Fruit fly (Drosophila melanogaster): ENCODE results near the gene Sras.

The Sras gene

DNA sequence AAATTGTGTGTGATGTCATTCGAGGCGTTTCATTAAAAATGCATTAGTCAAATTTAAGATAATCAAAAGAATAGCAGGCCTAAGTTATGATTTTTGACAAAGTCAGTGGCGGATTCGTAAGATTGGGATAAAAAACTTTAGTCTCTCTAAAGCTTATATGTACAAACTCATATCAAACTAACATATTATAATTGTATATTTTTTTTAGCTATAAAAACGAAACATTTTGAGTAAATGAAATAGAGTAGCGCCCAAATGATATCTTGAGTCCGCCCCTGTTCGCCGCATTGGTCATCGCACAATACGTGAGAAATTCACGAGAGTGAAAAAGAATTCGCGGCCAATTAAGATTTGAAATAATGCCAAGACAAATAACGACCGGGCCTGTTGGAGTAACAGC lies 9.2 kb upstream of the Sras start (continued):
- TF ChIP-seq CG31365 (tag; optimal IDR thresholded peaks at IDR 0.05) (no peak), chm (GFP tag; IDR thresholded peaks at IDR 0.05) (no peak), zen (tag; optimal IDR thresholded peaks at IDR 0.05) (no peak), CG16779 (GFP tag; IDR thresholded peaks at IDR 0.05) (no peak), CG14441 (GFP tag; IDR thresholded peaks at IDR 0.05) (peak; percentile 69), CG10147 (GFP tag; optimal IDR thresholded peaks at IDR 0.05) (peak; percentile 60), Rx (GFP tag; IDR thresholded peaks at IDR 0.05) (no peak), amos (GFP tag; IDR thresholded peaks at IDR 0.05; ENCODE audit: partially characterized antibody) (no peak), CG6654 (GFP tag; optimal IDR thresholded peaks at IDR 0.05) (no peak), Hsf (GFP tag; optimal IDR thresholded peaks at IDR 0.05) (peak; percentile 14), Asciz (GFP tag; optimal IDR thresholded peaks at IDR 0.05) (no peak), gem (tag; optimal IDR thresholded peaks at IDR 0.05) (peak; percentile 73), CG6175 (GFP tag; IDR thresholded peaks at IDR 0.05) (no peak), Trl (optimal IDR thresholded peaks at IDR 0.05) (no peak), Trl (GFP tag; optimal IDR thresholded peaks at IDR 0.05) (no peak), Fer1 (GFP tag; optimal IDR thresholded peaks at IDR 0.05) (peak; percentile 37), Dfd (GFP tag; optimal IDR thresholded peaks at IDR 0.05) (no peak), CG32767 (GFP tag; IDR thresholded peaks at IDR 0.05) (no peak), gsb-n (tag; optimal IDR thresholded peaks at IDR 0.05) (no peak), Taf1 (GFP tag; IDR thresholded peaks at IDR 0.05) (peak; percentile 62), corto (GFP tag; optimal IDR thresholded peaks at IDR 0.05) (no peak), croc (GFP tag; conservative IDR thresholded peaks at IDR 0.05) (no peak), cg (GFP tag; optimal IDR thresholded peaks at IDR 0.05) (no peak), CG34376 (GFP tag; optimal IDR thresholded peaks at IDR 0.05) (no peak), hth (optimal IDR thresholded peaks at IDR 0.05) (no peak), lola (GFP tag; optimal IDR thresholded peaks at IDR 0.05) (no peak), CG10543 (GFP tag; optimal IDR thresholded peaks at IDR 0.05) (no peak), jigr1 (GFP tag; IDR thresholded peaks at IDR 0.05) (no peak), CG10209 (GFP tag; optimal IDR thresholded peaks at IDR 0.05) (peak; percentile 29), disco-r (GFP tag; optimal IDR thresholded peaks at IDR 0.05) (no peak), CG10274 (GFP tag; optimal IDR thresholded peaks at IDR 0.05) (no peak), CG12744 (GFP tag; optimal IDR thresholded peaks at IDR 0.05) (no peak), dmrt11E (tag; optimal IDR thresholded peaks at IDR 0.05) (no peak), CG6689 (GFP tag; IDR thresholded peaks at IDR 0.05) (peak; percentile 62; the same call in 1 of the 2 replicates), CG15479 (GFP tag; optimal IDR thresholded peaks at IDR 0.05) (no peak), caup (GFP tag; optimal IDR thresholded peaks at IDR 0.05; ENCODE audit: severe bottlenecking) (peak; percentile 25), ewg (GFP tag; optimal IDR thresholded peaks at IDR 0.05) (no peak), ab (GFP tag; optimal IDR thresholded peaks at IDR 0.05) (no peak), CG15601 (tag; optimal IDR thresholded peaks at IDR 0.05) (no peak), knrl (GFP tag; IDR thresholded peaks at IDR 0.05; ENCODE audit: partially characterized antibody) (no peak), CG17802 (tag; optimal IDR thresholded peaks at IDR 0.05) (no peak), NfI (GFP tag; optimal IDR thresholded peaks at IDR 0.05) (peak; percentile 60), Dref (GFP tag; IDR thresholded peaks at IDR 0.05) (no peak), CG12071 (GFP tag; optimal IDR thresholded peaks at IDR 0.05) (no peak), Kr (GFP tag; optimal IDR thresholded peaks at IDR 0.05) (no peak), CG33213 (GFP tag; optimal IDR thresholded peaks at IDR 0.05) (no peak), lab (GFP tag; optimal IDR thresholded peaks at IDR 0.05) (peak; percentile 67), CG18764 (GFP tag; optimal IDR thresholded peaks at IDR 0.05) (no peak), Rfx (GFP tag; IDR thresholded peaks at IDR 0.05) (peak; percentile 87), Dp (GFP tag; optimal IDR thresholded peaks at IDR 0.05) (no peak), Elba2 (GFP tag; optimal IDR thresholded peaks at IDR 0.05) (no peak)
